Worm (Caenorhabditis elegans): ENCODE measurements around the gene K02E7.4.

Gene K02E7.4

DNA sequence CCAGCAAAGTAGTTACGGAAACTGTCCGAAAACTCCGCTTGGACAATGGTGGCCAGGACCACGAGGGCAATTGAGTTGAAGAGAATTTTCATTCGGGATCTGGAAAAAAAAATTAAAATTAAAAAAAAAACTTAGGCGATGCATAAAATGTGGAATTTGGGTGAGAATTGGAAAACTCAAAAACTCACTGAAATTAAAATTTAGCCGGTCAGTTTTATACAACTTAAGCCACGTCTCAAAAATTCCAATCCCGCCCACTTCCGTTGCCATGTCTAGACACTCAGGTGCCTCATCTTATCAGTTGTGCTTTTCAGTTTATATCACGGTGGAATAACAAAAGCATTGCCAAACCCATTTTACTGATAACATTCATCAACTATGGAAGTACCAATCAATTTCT, 38.7 kb downstream of the K02E7.4 start, which contains the start of gene lips-11:
TSS of gene lips-11 (minus strand) at position 101 of the 400 bp plus-strand sequence.
- TF ChIP-seq tbx-37 (GFP tag; conservative IDR thresholded peaks at IDR 0.05): no peak
- no peak for TF ChIP-seq pes-1 (GFP tag; IDR thresholded peaks at IDR 0.05)
- TF ChIP-seq ceh-13 (GFP tag; optimal IDR thresholded peaks at IDR 0.05): no peak
- no peak for TF ChIP-seq ama-1 (optimal IDR thresholded peaks at IDR 0.05)
- TF ChIP-seq aly-1 (tag; optimal IDR thresholded peaks at IDR 0.05): no peak
- no peak for TF ChIP-seq sea-1 (GFP tag; conservative IDR thresholded peaks at IDR 0.05)
- TF ChIP-seq hnd-1 (tag; optimal IDR thresholded peaks at IDR 0.05): no peak
- no peak for TF ChIP-seq flt-1 (GFP tag; IDR thresholded peaks at IDR 0.05)
- TF ChIP-seq tbx-11 (GFP tag; IDR thresholded peaks at IDR 0.05): no peak
- no peak for TF ChIP-seq ets-7 (tag; optimal IDR thresholded peaks at IDR 0.05)
- TF ChIP-seq hmg-4 (GFP tag; optimal IDR thresholded peaks at IDR 0.05): no peak
- no peak for TF ChIP-seq tra-4 (tag; optimal IDR thresholded peaks at IDR 0.05)

DNA sequence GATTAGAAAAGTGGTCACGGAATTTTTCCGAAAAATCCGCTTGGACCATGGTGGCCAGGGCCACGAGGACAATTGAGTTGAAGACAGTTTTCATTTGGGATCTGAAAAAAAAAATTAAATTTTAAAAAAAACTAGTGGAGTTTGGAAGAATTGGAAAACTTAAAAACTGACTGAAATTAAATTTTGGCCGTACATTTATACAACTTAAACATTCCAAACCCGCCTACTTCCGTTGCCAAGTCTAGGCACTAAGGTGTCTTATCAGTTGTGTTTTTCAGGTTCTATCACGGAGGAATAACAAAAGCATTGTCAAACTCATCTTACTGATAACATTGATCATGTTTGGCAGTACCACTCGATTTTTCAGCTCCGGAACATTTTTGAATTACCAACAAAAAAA, 41.9 kb downstream of the K02E7.4 start, which contains the start of gene lips-12:
TSS of gene lips-12 (minus strand) at position 101 of the 400 bp plus-strand sequence.
- TF ChIP-seq sea-1 (GFP tag; conservative IDR thresholded peaks at IDR 0.05) (no peak), hnd-1 (tag; optimal IDR thresholded peaks at IDR 0.05) (no peak), hmg-4 (GFP tag; optimal IDR thresholded peaks at IDR 0.05) (no peak), hmbx-1 (tag; optimal IDR thresholded peaks at IDR 0.05) (no peak), ets-7 (tag; optimal IDR thresholded peaks at IDR 0.05) (no peak), aly-1 (tag; optimal IDR thresholded peaks at IDR 0.05) (no peak), scrt-1 (GFP tag; IDR thresholded peaks at IDR 0.05) (no peak), flt-1 (GFP tag; IDR thresholded peaks at IDR 0.05) (no peak), pes-1 (GFP tag; IDR thresholded peaks at IDR 0.05) (no peak), ceh-36 (tag; optimal IDR thresholded peaks at IDR 0.05) (no peak)

DNA sequence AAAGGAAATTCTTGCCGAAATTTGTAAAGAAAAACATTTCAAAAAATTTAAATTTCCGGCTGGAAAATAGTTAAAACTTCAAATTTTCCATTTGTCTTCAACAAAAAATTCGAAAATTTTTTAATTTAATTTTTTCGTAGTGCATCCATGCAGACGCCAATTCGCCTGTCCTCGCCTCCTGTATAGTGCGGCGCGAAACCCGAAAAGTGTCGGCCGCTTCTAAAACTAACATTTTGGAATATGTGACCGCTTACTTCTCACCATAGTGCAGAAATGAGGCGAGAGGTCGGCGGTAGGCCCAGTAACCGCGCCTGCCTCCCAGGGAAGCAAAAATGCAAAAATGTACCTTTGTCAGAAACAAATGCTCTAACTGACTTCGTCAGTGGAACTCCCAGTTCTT, 44.3 kb downstream of the K02E7.4 start:
- TF ChIP-seq ceh-36 (tag; optimal IDR thresholded peaks at IDR 0.05) (no peak), pes-1 (GFP tag; IDR thresholded peaks at IDR 0.05) (no peak), hmbx-1 (tag; optimal IDR thresholded peaks at IDR 0.05) (no peak), tbx-11 (GFP tag; IDR thresholded peaks at IDR 0.05) (no peak), ceh-13 (GFP tag; optimal IDR thresholded peaks at IDR 0.05) (no peak), hnd-1 (tag; optimal IDR thresholded peaks at IDR 0.05) (no peak), tbx-37 (GFP tag; conservative IDR thresholded peaks at IDR 0.05) (no peak), ets-7 (tag; optimal IDR thresholded peaks at IDR 0.05) (no peak), ama-1 (optimal IDR thresholded peaks at IDR 0.05) (no peak), hmg-4 (GFP tag; optimal IDR thresholded peaks at IDR 0.05) (no peak), flt-1 (GFP tag; IDR thresholded peaks at IDR 0.05) (no peak), tra-4 (tag; optimal IDR thresholded peaks at IDR 0.05) (no peak), B0310.2 (tag; optimal IDR thresholded peaks at IDR 0.05) (no peak)

DNA sequence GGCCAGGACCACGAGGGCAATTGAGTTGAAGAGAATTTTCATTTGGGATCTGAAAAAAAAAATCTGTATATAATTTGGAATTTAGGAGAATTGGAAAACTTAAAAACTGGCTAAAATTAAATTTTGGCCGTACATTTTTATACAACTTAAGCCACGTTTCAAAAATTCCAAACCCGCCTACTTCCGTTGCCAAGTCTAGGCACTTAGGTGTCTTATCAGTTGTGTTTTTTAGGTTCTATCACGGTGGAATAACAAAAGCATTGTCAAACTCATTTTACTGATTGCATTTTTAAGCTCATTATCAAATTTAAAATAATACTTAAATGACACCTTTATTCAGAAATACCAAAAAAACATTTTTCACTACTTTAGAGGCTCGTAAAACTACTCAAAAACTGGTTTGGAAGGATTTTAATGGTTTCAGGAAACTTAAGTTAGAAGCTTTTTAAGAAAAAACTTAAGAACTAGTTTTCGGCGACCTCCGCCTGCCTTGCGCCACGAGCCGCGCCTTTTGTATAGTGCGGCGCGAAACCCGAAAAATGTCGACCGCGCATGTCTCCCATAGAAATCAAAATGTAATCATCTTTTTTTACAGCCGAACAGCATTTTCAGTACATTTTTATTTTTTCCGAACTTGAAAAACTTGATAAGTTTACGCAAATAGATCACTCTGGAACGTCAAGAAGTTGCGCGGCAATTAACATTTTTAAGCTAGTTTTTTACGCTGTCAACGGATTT, 46.0 kb downstream of the K02E7.4 start, which contains the start of gene lips-13:
TSS of gene lips-13 (minus strand) at position 51 of the 738 bp plus-strand sequence.
- TF ChIP-seq F13C5.2 (tag; optimal IDR thresholded peaks at IDR 0.05) (no peak), ceh-13 (GFP tag; optimal IDR thresholded peaks at IDR 0.05) (no peak), tbx-11 (GFP tag; IDR thresholded peaks at IDR 0.05) (no peak), tra-4 (tag; optimal IDR thresholded peaks at IDR 0.05) (no peak), sea-1 (GFP tag; conservative IDR thresholded peaks at IDR 0.05) (no peak)

DNA sequence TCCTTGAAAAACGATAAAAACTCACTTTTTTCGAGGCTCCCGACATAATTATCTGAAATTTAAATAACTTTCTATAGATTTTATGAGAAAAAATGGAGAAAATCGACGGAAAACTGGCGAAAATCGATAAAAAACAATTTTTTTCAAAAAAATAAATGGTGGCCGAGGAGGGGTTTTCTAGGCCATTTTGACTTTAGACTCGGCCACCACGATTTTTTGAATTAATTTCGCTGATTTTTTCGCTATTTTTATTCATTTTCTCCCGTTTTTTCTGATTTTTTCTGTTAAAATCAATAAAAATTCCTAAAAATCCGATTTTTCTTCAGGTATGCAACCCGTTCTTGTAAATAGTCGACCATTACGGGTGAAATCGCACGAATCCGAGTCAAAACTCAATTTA, 51.0 kb downstream of the K02E7.4 start, which contains the start of the genes sut-1 and eri-3:
TSS of gene sut-1 (minus strand) at position 58 of the 400 bp plus-strand sequence.
TSS of gene eri-3 (plus strand) at position 327 of the 400 bp plus-strand sequence.
- no peak for TF ChIP-seq pes-1 (GFP tag; IDR thresholded peaks at IDR 0.05)
- no peak for TF ChIP-seq hnd-1 (tag; optimal IDR thresholded peaks at IDR 0.05)
- TF ChIP-seq hmg-4 (GFP tag; optimal IDR thresholded peaks at IDR 0.05): no peak
- TF ChIP-seq F13C5.2 (tag; optimal IDR thresholded peaks at IDR 0.05): no peak
- TF ChIP-seq ceh-13 (GFP tag; optimal IDR thresholded peaks at IDR 0.05): no peak
- TF ChIP-seq scrt-1 (GFP tag; IDR thresholded peaks at IDR 0.05): no peak
